Worm (Caenorhabditis elegans): Measurements from ENCODE around the gene ZK686.3.

- TF ChIP-seq lin-38 (GFP tag; IDR thresholded peaks at IDR 0.05) (no peak), fos-1 (tag; optimal IDR thresholded peaks at IDR 0.05) (no peak), hlh-30 (tag; optimal IDR thresholded peaks at IDR 0.05; ENCODE audit: insufficient read depth) (no peak), nhr-77 (tag; optimal IDR thresholded peaks at IDR 0.05) (no peak), ama-1 (optimal IDR thresholded peaks at IDR 0.05) (no peak), unc-62 (GFP tag; optimal IDR thresholded peaks at IDR 0.05 in 1 of 2) (no peak), unc-62 (tag; optimal IDR thresholded peaks at IDR 0.05) (no peak), ces-1 (GFP tag; optimal IDR thresholded peaks at IDR 0.05) (no peak), lin-13 (GFP tag; optimal IDR thresholded peaks at IDR 0.05) (no peak)
These were observed 46.9 kb upstream of the ZK686.3 start for ce11 chrIII:7815571-7816348.

Measured in whole organism, L4 larva.